Worm (Caenorhabditis elegans) whole organism, L2 larva: ENCODE data around the gene F08G2.4.

Experiments used
- F13H6.1 ChIP-seq: sonication (generic microtip); optimal IDR thresholded peaks from 2 replicates; lab custom pipeline; 2016; ENCODE audit warnings: missing genetic modification characterization, missing compliant biosample characterization
- R02D3.7 ChIP-seq: fragments of 150-350 bp; optimal IDR thresholded peaks from 2 replicates; lab custom pipeline; 2014; ENCODE audit warnings: missing biosample characterization, missing genetic modification characterization
- Y55F3AM.14 ChIP-seq: fragments of 200-800 bp; sonication (Bioruptor generic); optimal IDR thresholded peaks from 2 replicates; lab custom pipeline; 2018; ENCODE audit warnings: mild to moderate bottlenecking, missing genetic modification characterization, missing compliant biosample characterization
- ZK546.5 ChIP-seq: sonication (generic microtip); optimal IDR thresholded peaks from 2 replicates; lab custom pipeline; 2017; ENCODE audit warnings: missing biosample characterization, missing genetic modification characterization
- blmp-1 ChIP-seq: sonication (generic microtip); optimal IDR thresholded peaks from 2 replicates; lab custom pipeline; 2017; ENCODE audit warnings: missing genetic modification characterization, mild to moderate bottlenecking, missing compliant biosample characterization, antibody characterized with exemption, moderate library complexity; ENCODE audit not compliant: insufficient read depth
- ceh-16 ChIP-seq: fragments of 150-350 bp; optimal IDR thresholded peaks from 2 replicates; lab custom pipeline; 2014; ENCODE audit warnings: missing biosample characterization, missing genetic modification characterization
- ceh-82 ChIP-seq: fragments of 150-350 bp; optimal IDR thresholded peaks from 2 replicates; lab custom pipeline; 2014; ENCODE audit warnings: missing biosample characterization, missing genetic modification characterization
- crh-2 ChIP-seq: sonication (generic microtip); optimal IDR thresholded peaks from 2 replicates; lab custom pipeline; 2017; ENCODE audit warnings: missing biosample characterization, missing genetic modification characterization
- dmd-4 ChIP-seq: sonication (generic microtip); optimal IDR thresholded peaks from 2 replicates; lab custom pipeline; 2017; ENCODE audit warnings: missing biosample characterization, missing genetic modification characterization
- egl-27 ChIP-seq: sonication (generic microtip); optimal IDR thresholded peaks from 3 replicates; lab custom pipeline; 2017; ENCODE audit warnings: missing biosample characterization, missing genetic modification reagents, missing genetic modification characterization
- elt-1 ChIP-seq: fragments of 150-350 bp; optimal IDR thresholded peaks from 2 replicates; lab custom pipeline; 2014; ENCODE audit warnings: missing biosample characterization, missing genetic modification characterization
- fos-1 ChIP-seq: fragments of 150-350 bp; optimal IDR thresholded peaks from 2 replicates; lab custom pipeline; 2014; ENCODE audit warnings: missing biosample characterization, missing genetic modification characterization
- gmeb-1 ChIP-seq: fragments of 150-350 bp; optimal IDR thresholded peaks from 2 replicates; lab custom pipeline; 2014; ENCODE audit warnings: missing biosample characterization, missing genetic modification characterization
- lin-13 ChIP-seq: fragments of 150-350 bp; optimal IDR thresholded peaks from 2 replicates; lab custom pipeline; 2014; ENCODE audit warnings: missing biosample characterization, missing genetic modification reagents, missing genetic modification characterization
- lin-39 ChIP-seq: fragments of 150-350 bp; optimal IDR thresholded peaks from 2 replicates; lab custom pipeline; 2014; ENCODE audit warnings: missing biosample characterization, missing genetic modification reagents, missing genetic modification characterization
- mab-5 ChIP-seq: fragments of 150-350 bp; optimal IDR thresholded peaks from 2 replicates; lab custom pipeline; 2014; ENCODE audit warnings: missing biosample characterization, missing genetic modification characterization
- mdl-1 ChIP-seq, 2 experiments: fragments of 150-350 bp in 1 of 2; sonication (generic microtip) in 1 of 2; optimal IDR thresholded peaks; 2 replicates each; lab custom pipeline; 2017; ENCODE audit warnings: missing biosample characterization in 2 of 2, missing genetic modification characterization in 2 of 2
- nhr-10 ChIP-seq: sonication (generic microtip); optimal IDR thresholded peaks from 2 replicates; lab custom pipeline; 2017; ENCODE audit warnings: missing biosample characterization, missing genetic modification characterization
- nhr-11 ChIP-seq: fragments of 150-350 bp; optimal IDR thresholded peaks from 2 replicates; lab custom pipeline; 2014; ENCODE audit warnings: missing biosample characterization, missing genetic modification characterization
- nhr-129 ChIP-seq: fragments of 150-350 bp; optimal IDR thresholded peaks from 2 replicates; lab custom pipeline; 2014; ENCODE audit warnings: missing biosample characterization, missing genetic modification characterization
- nhr-21 ChIP-seq: fragments of 150-350 bp; optimal IDR thresholded peaks from 2 replicates; lab custom pipeline; 2014; ENCODE audit warnings: missing biosample characterization, missing genetic modification characterization
- nhr-6 ChIP-seq: fragments of 150-350 bp; optimal IDR thresholded peaks from 2 replicates; lab custom pipeline; 2014; ENCODE audit warnings: missing biosample characterization, missing genetic modification characterization
- nhr-77 ChIP-seq: fragments of 150-350 bp; optimal IDR thresholded peaks from 2 replicates; lab custom pipeline; 2014; ENCODE audit warnings: missing biosample characterization, missing genetic modification characterization
- sem-4 ChIP-seq: fragments of 150-350 bp; optimal IDR thresholded peaks from 2 replicates; lab custom pipeline; 2014; ENCODE audit warnings: missing biosample characterization, missing genetic modification reagents, missing genetic modification characterization
- skn-1 ChIP-seq: sonication (generic microtip); optimal IDR thresholded peaks from 2 replicates; lab custom pipeline; 2017; ENCODE audit warnings: missing biosample characterization, missing genetic modification characterization
- sma-3 ChIP-seq: sonication (generic microtip); optimal IDR thresholded peaks from 2 replicates; lab custom pipeline; 2016; ENCODE audit warnings: missing genetic modification reagents, missing genetic modification characterization, missing compliant biosample characterization
- sma-9 ChIP-seq, 2 experiments: fragments of 150-350 bp in 1 of 2; sonication (generic microtip) in 1 of 2; optimal IDR thresholded peaks; 2 replicates each; lab custom pipeline; 2014 to 2016; ENCODE audit warnings: missing genetic modification characterization in 2 of 2, mild to moderate bottlenecking in 1 of 2, missing biosample characterization in 1 of 2, missing compliant biosample characterization in 1 of 2, missing genetic modification reagents in 1 of 2, moderate library complexity in 1 of 2
- unc-39 ChIP-seq: fragments of 150-350 bp; optimal IDR thresholded peaks from 2 replicates; lab custom pipeline; 2014; ENCODE audit warnings: missing biosample characterization, missing genetic modification characterization
- unc-62 ChIP-seq: fragments of 150-350 bp; optimal IDR thresholded peaks from 2 replicates; lab custom pipeline; 2014; ENCODE audit warnings: missing biosample characterization, missing genetic modification reagents, missing genetic modification characterization
- ztf-1 ChIP-seq: fragments of 200-800 bp; sonication (Bioruptor generic); conservative IDR thresholded peaks from 2 replicates; pipeline ENCODE4 v1.3.6; 2022; ENCODE audit warnings: missing genetic modification characterization, missing compliant biosample characterization
- ztf-11 ChIP-seq: sonication (generic microtip); optimal IDR thresholded peaks from 2 replicates; lab custom pipeline; 2017; ENCODE audit warnings: missing biosample characterization, missing genetic modification characterization
- ztf-4 ChIP-seq: fragments of 150-350 bp; optimal IDR thresholded peaks from 2 replicates; lab custom pipeline; 2014; ENCODE audit warnings: missing biosample characterization, missing genetic modification characterization

Gene F08G2.4

ce11 chrII:13830255-13830654 lies at the start of gene F08G2.4:
Gene F08G2.4, plus strand, starts transcription at chrII:13830602.
- TF ChIP-seq nhr-6 (no peak), crh-2 (tag; lab: Kevin White, UChicago) (no peak), F13H6.1 (tag; lab: Kevin White, UChicago) (no peak), nhr-21 (tag; lab: Kevin White, UChicago) (no peak)

DNA sequence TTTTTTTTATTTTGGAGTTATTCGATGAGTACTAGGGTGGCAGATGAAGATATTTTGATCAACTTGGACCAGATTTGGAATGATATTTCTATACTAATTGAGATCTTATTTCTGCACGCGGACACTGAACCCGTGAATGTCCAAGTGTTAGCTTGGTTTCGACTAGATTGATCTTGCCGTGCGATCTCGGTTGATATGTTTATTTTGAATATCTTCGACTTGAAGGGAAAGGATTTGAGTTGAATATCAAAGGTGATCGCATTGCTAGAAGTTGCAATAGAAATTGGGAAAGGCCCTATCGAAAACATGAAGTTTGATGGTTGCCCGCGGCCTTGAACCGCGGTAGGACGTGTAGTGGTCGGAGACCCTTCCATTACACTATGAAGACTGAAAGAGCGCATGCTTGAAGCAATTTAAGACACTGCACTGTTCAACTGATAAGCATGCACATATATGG lies 49.6 kb upstream of the F08G2.4 start:
- TF ChIP-seq lin-13 (GFP tag; lab: Kevin White, UChicago) (peak; percentile 6), nhr-11 (tag; lab: Kevin White, UChicago) (no peak), egl-27 (tag; lab: Kevin White, UChicago) (no peak), nhr-129 (tag; lab: Kevin White, UChicago) (no peak), ceh-16 (tag; lab: Kevin White, UChicago) (no peak), sma-9 (GFP tag; optimal IDR thresholded peaks at IDR 0.05; lab: Kevin White, UChicago) (peak; percentile 30), sma-9 (tag; optimal IDR thresholded peaks at IDR 0.05; lab: Kevin White, UChicago) (no peak), crh-2 (tag; lab: Kevin White, UChicago) (peak; percentile 61), blmp-1 (tag; lab: Kevin White, UChicago) (no peak), fos-1 (peak; percentile 43), F13H6.1 (tag; lab: Kevin White, UChicago) (no peak), Y55F3AM.14 (GFP tag; lab: Kevin White, UChicago) (no peak), ztf-11 (no peak)

DNA sequence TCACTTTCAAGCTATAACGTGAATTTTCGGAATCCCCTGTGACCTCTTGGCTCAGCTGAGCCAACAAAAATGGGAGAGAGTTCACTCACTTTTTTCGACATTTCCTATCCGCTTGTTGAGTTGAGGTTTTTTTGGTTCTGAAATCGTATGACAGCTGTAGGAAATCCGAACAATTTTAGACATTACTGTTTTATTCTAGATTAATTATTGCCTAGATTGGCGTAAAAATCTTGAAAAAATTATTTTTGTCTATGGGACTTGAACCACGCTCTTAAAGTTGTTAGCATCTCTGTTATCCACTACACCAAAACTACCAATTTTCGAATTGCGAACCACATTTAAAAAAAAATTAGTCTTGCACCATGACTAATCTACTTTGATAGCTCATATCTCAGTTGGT lies 46.5 kb upstream of the F08G2.4 start, which contains the start of gene C01B9.4:
Gene C01B9.4 (minus strand): TSS at position 101 of the 400 bp plus-strand sequence.
- no peak for TF ChIP-seq F13H6.1 (tag; lab: Kevin White, UChicago)
- no peak for TF ChIP-seq sem-4 (tag; lab: Kevin White, UChicago)
- no peak for TF ChIP-seq nhr-21 (tag; lab: Kevin White, UChicago)
- TF ChIP-seq nhr-10 (tag; lab: Kevin White, UChicago): no peak
- no peak for TF ChIP-seq skn-1 (tag; lab: Kevin White, UChicago)
- TF ChIP-seq mab-5 (tag; lab: Kevin White, UChicago): no peak
- no peak for TF ChIP-seq egl-27 (tag; lab: Kevin White, UChicago)
- no peak for TF ChIP-seq sma-9 (GFP tag; optimal IDR thresholded peaks at IDR 0.05; lab: Kevin White, UChicago)
- TF ChIP-seq sma-9 (tag; optimal IDR thresholded peaks at IDR 0.05; lab: Kevin White, UChicago): no peak
- TF ChIP-seq nhr-11 (tag; lab: Kevin White, UChicago): no peak
- TF ChIP-seq lin-39: no peak
- no peak for TF ChIP-seq unc-39
- no peak for TF ChIP-seq gmeb-1
- TF ChIP-seq ztf-1 (GFP tag; lab: Robert Waterston, UW): no peak
- TF ChIP-seq R02D3.7 (tag; lab: Kevin White, UChicago): no peak
- TF ChIP-seq, all 48 proteins: peak for 0

ce11 chrII:13785582-13785981 lies 44.8 kb upstream of the F08G2.4 start:
- no peak for TF ChIP-seq mdl-1 (tag; optimal IDR thresholded peaks at IDR 0.05; lab: Kevin White, UChicago)
- TF ChIP-seq ceh-82 (tag; lab: Kevin White, UChicago): no peak
- no peak for TF ChIP-seq ceh-16 (tag; lab: Kevin White, UChicago)
- no peak for TF ChIP-seq skn-1 (tag; lab: Kevin White, UChicago)
- TF ChIP-seq nhr-77: no peak
- no peak for TF ChIP-seq elt-1 (tag; lab: Kevin White, UChicago)
- TF ChIP-seq egl-27 (tag; lab: Kevin White, UChicago): no peak
- TF ChIP-seq ztf-4 (tag; lab: Kevin White, UChicago): no peak
- TF ChIP-seq lin-13 (GFP tag; lab: Kevin White, UChicago): no peak
- no peak for TF ChIP-seq dmd-4 (tag; lab: Kevin White, UChicago)
- TF ChIP-seq sma-3 (GFP tag; lab: Kevin White, UChicago): no peak
- TF ChIP-seq sma-9 (GFP tag; optimal IDR thresholded peaks at IDR 0.05; lab: Kevin White, UChicago): no peak
- no peak for TF ChIP-seq sma-9 (tag; optimal IDR thresholded peaks at IDR 0.05; lab: Kevin White, UChicago)
- TF ChIP-seq ZK546.5 (tag; lab: Kevin White, UChicago): no peak
- no peak for TF ChIP-seq ztf-11
- no peak for TF ChIP-seq nhr-10 (tag; lab: Kevin White, UChicago)
- TF ChIP-seq ztf-1 (GFP tag; lab: Robert Waterston, UW): no peak
- TF ChIP-seq unc-62 (GFP tag; lab: Kevin White, UChicago): no peak
- no peak for TF ChIP-seq lin-39
- TF ChIP-seq, all 48 proteins: peak for 0

DNA sequence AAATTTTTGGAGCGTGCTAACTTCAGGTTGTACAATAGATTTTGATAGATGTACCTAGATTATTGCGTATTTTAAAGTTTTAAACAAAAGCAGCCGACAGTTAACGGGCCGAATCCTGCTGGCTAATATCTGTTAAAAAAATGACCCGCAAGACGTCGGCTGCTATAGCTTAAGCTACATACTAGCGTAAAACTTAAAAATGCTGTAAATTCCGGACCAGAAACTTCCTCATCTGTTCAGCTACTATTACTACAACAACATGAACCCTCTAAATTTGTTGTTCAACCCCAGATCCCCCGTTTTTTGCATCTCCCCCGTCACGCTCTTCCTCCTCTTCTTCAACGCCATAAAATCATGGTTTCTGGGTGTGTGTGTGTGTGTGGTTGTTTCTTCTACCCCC lies 43.5 kb upstream of the F08G2.4 start:
- no peak for TF ChIP-seq mab-5 (tag; lab: Kevin White, UChicago)
